Worm (Caenorhabditis elegans) whole organism, late embryonic: ENCODE results near the gene nas-31.
A peak's percentile ranks its signal among the peaks of the same experiment; 100 is the strongest.

Experiments
- C08G9.2 ChIP-seq: sonication (generic microtip); optimal IDR thresholded peaks from 2 replicates; lab custom pipeline; 2016; ENCODE audit warnings: mild to moderate bottlenecking, missing genetic modification characterization, moderate library complexity, missing compliant biosample characterization
- C38D4.7 ChIP-seq: fragments of 200-800 bp; sonication (Bioruptor generic); optimal IDR thresholded peaks from 2 replicates; lab custom pipeline; 2018; ENCODE audit warnings: mild to moderate bottlenecking, missing genetic modification characterization, moderate library complexity, missing compliant biosample characterization
- Y22D7AL.16 ChIP-seq: sonication (generic microtip); optimal IDR thresholded peaks from 2 replicates; lab custom pipeline; 2016; ENCODE audit warnings: missing genetic modification characterization, missing compliant biosample characterization
- ahr-1 ChIP-seq: sonication (generic microtip); optimal IDR thresholded peaks from 2 replicates; lab custom pipeline; 2016; ENCODE audit warnings: missing genetic modification characterization, missing compliant biosample characterization
- ama-1 ChIP-seq: fragments of 150-350 bp; optimal IDR thresholded peaks from 2 replicates; lab custom pipeline; 2014
- ceh-14 ChIP-seq: sonication (generic microtip); optimal IDR thresholded peaks from 2 replicates; lab custom pipeline; 2016; ENCODE audit warnings: missing genotype, missing genetic modification characterization, missing compliant biosample characterization
- ceh-18 ChIP-seq: sonication (generic microtip); optimal IDR thresholded peaks from 2 replicates; lab custom pipeline; 2016; ENCODE audit warnings: missing genetic modification characterization, missing compliant biosample characterization
- ceh-19 ChIP-seq: fragments of 200-800 bp; sonication (Bioruptor generic); optimal IDR thresholded peaks from 2 replicates; lab custom pipeline; 2018; ENCODE audit warnings: mild to moderate bottlenecking, missing genetic modification characterization, missing compliant biosample characterization
- ceh-2 ChIP-seq: sonication (generic microtip); optimal IDR thresholded peaks from 2 replicates; lab custom pipeline; 2016; ENCODE audit warnings: missing genotype, missing genetic modification characterization, missing compliant biosample characterization
- ceh-22 ChIP-seq: sonication (generic microtip); optimal IDR thresholded peaks from 2 replicates; lab custom pipeline; 2017; ENCODE audit warnings: missing biosample characterization, missing genetic modification characterization
- ceh-24 ChIP-seq: sonication (generic microtip); optimal IDR thresholded peaks from 2 replicates; lab custom pipeline; 2016; ENCODE audit warnings: mild to moderate bottlenecking, missing genetic modification characterization, missing compliant biosample characterization
- ceh-30 ChIP-seq: fragments of 150-350 bp; optimal IDR thresholded peaks from 2 replicates; lab custom pipeline; 2014; ENCODE audit warnings: missing biosample characterization, missing genetic modification characterization
- ceh-45 ChIP-seq: fragments of 200-800 bp; sonication (Bioruptor generic); IDR thresholded peaks from 2 replicates; pipeline ENCODE4 v1.3.6; 2022; ENCODE audit warnings: missing genetic modification reagents, missing genetic modification characterization, missing compliant biosample characterization
- ceh-48 ChIP-seq: sonication (generic microtip); optimal IDR thresholded peaks from 2 replicates; lab custom pipeline; 2016; ENCODE audit warnings: missing genetic modification characterization, inconsistent platforms, missing compliant biosample characterization
- ceh-9 ChIP-seq: sonication (generic microtip); optimal IDR thresholded peaks from 2 replicates; lab custom pipeline; 2016; ENCODE audit warnings: mild to moderate bottlenecking, missing genetic modification characterization, inconsistent platforms, missing compliant biosample characterization
- che-1 ChIP-seq: sonication (generic microtip); optimal IDR thresholded peaks from 2 replicates; lab custom pipeline; 2016; ENCODE audit warnings: mild to moderate bottlenecking, missing genetic modification characterization, missing compliant biosample characterization
- dmd-4 ChIP-seq: sonication (generic microtip); optimal IDR thresholded peaks from 2 replicates; lab custom pipeline; 2016; ENCODE audit warnings: borderline replicate concordance, missing genetic modification characterization, missing compliant biosample characterization
- elt-2 ChIP-seq: sonication (generic microtip); optimal IDR thresholded peaks from 2 replicates; lab custom pipeline; 2016; ENCODE audit warnings: missing genetic modification reagents, missing genetic modification characterization, missing compliant biosample characterization
- elt-4 ChIP-seq: sonication (generic microtip); optimal IDR thresholded peaks from 2 replicates; lab custom pipeline; 2016; ENCODE audit warnings: missing genetic modification characterization, missing compliant biosample characterization
- ets-4 ChIP-seq: sonication (generic microtip); optimal IDR thresholded peaks from 2 replicates; lab custom pipeline; 2016; ENCODE audit warnings: missing genetic modification characterization, missing compliant biosample characterization
- fax-1 ChIP-seq: sonication (generic microtip); optimal IDR thresholded peaks from 2 replicates; lab custom pipeline; 2016; ENCODE audit warnings: missing genotype, missing genetic modification characterization, missing compliant biosample characterization
- fkh-10 ChIP-seq: fragments of 150-350 bp; optimal IDR thresholded peaks from 2 replicates; lab custom pipeline; 2014; ENCODE audit warnings: missing biosample characterization, missing genetic modification reagents, missing genetic modification characterization
- gmeb-2 ChIP-seq: sonication (generic microtip); optimal IDR thresholded peaks from 2 replicates; lab custom pipeline; 2016; ENCODE audit warnings: missing genetic modification characterization, inconsistent platforms, missing compliant biosample characterization
- hlh-13 ChIP-seq: fragments of 200-800 bp; sonication (Bioruptor generic); optimal IDR thresholded peaks from 2 replicates; lab custom pipeline; 2018; ENCODE audit warnings: mild to moderate bottlenecking, missing genetic modification characterization, missing compliant biosample characterization
- hlh-30 ChIP-seq: sonication (generic microtip); optimal IDR thresholded peaks from 2 replicates; lab custom pipeline; 2017; ENCODE audit warnings: antibody characterized with exemption, missing genetic modification characterization, missing compliant biosample characterization; ENCODE audit not compliant: insufficient read depth
- hlh-6 ChIP-seq: sonication (generic microtip); optimal IDR thresholded peaks from 2 replicates; lab custom pipeline; 2016; ENCODE audit warnings: missing genotype, missing genetic modification characterization, missing compliant biosample characterization
- lim-6 ChIP-seq: sonication (generic microtip); optimal IDR thresholded peaks from 2 replicates; lab custom pipeline; 2016; ENCODE audit warnings: missing genetic modification characterization, missing compliant biosample characterization
- lin-11 ChIP-seq: fragments of 200-800 bp; sonication (Bioruptor generic); optimal IDR thresholded peaks from 2 replicates; lab custom pipeline; 2018; ENCODE audit warnings: mild to moderate bottlenecking, missing genetic modification characterization, missing compliant biosample characterization
- madf-2 ChIP-seq: sonication (generic microtip); optimal IDR thresholded peaks from 2 replicates; lab custom pipeline; 2017; ENCODE audit warnings: missing genetic modification characterization, missing compliant biosample characterization
- mec-3 ChIP-seq: sonication (generic microtip); optimal IDR thresholded peaks from 2 replicates; lab custom pipeline; 2016; ENCODE audit warnings: borderline replicate concordance, missing genetic modification characterization, missing compliant biosample characterization
- nfya-1 ChIP-seq: sonication (generic microtip); optimal IDR thresholded peaks from 2 replicates; lab custom pipeline; 2017; ENCODE audit warnings: missing genetic modification characterization, mild to moderate bottlenecking, missing compliant biosample characterization, antibody characterized with exemption, moderate library complexity
- odd-2 ChIP-seq: sonication (generic microtip); optimal IDR thresholded peaks from 2 replicates; lab custom pipeline; 2017; ENCODE audit warnings: antibody characterized with exemption, mild to moderate bottlenecking, missing genetic modification characterization, missing compliant biosample characterization
- pag-3 ChIP-seq: sonication (generic microtip); optimal IDR thresholded peaks from 2 replicates; lab custom pipeline; 2016; ENCODE audit warnings: missing compliant biosample characterization, missing genetic modification characterization, borderline replicate concordance
- pat-9 ChIP-seq: fragments of 200-800 bp; sonication (Bioruptor generic); optimal IDR thresholded peaks from 2 replicates; lab custom pipeline; 2018; ENCODE audit warnings: mild to moderate bottlenecking, missing genetic modification characterization, moderate library complexity, missing compliant biosample characterization
- pax-1 ChIP-seq: fragments of 150-350 bp; optimal IDR thresholded peaks from 2 replicates; lab custom pipeline; 2014; ENCODE audit warnings: missing biosample characterization, missing genetic modification characterization
- pha-2 ChIP-seq: sonication (generic microtip); optimal IDR thresholded peaks from 2 replicates; lab custom pipeline; 2017; ENCODE audit warnings: mild to moderate bottlenecking, missing genetic modification characterization, missing compliant biosample characterization
- pha-4 ChIP-seq: fragments of 150-350 bp; optimal IDR thresholded peaks from 2 replicates; lab custom pipeline; 2018; ENCODE audit warnings: missing biosample characterization, missing genetic modification reagents, missing genetic modification characterization
- pros-1 ChIP-seq: fragments of 150-350 bp; optimal IDR thresholded peaks from 2 replicates; lab custom pipeline; 2014; ENCODE audit warnings: missing biosample characterization, missing genetic modification reagents, missing genetic modification characterization
- ref-2 ChIP-seq: sonication (generic microtip); optimal IDR thresholded peaks from 2 replicates; lab custom pipeline; 2016; ENCODE audit warnings: missing genetic modification characterization, missing compliant biosample characterization
- sdc-2 ChIP-seq: sonication (generic microtip); optimal IDR thresholded peaks from 2 replicates; lab custom pipeline; 2016; ENCODE audit warnings: missing genotype, missing genetic modification characterization, missing compliant biosample characterization
- syd-9 ChIP-seq: sonication (generic microtip); optimal IDR thresholded peaks from 2 replicates; lab custom pipeline; 2016; ENCODE audit warnings: mild to moderate bottlenecking, missing genetic modification characterization, moderate library complexity, missing compliant biosample characterization
- tbx-2 ChIP-seq: sonication (generic microtip); optimal IDR thresholded peaks from 2 replicates; lab custom pipeline; 2016; ENCODE audit warnings: missing genetic modification characterization, missing compliant biosample characterization
- ttx-3 ChIP-seq: sonication (generic microtip); optimal IDR thresholded peaks from 2 replicates; lab custom pipeline; 2016; ENCODE audit warnings: missing genetic modification reagents, missing genetic modification characterization, missing compliant biosample characterization
- unc-3 ChIP-seq, 2 experiments: fragments of 200-800 bp in 1 of 2; sonication (Bioruptor generic) in 1 of 2; sonication (generic microtip) in 1 of 2; conservative IDR thresholded peaks in 1 of 2; optimal IDR thresholded peaks in 1 of 2; 2 replicates each; pipeline versions ENCODE4 v1.3.6 to Lab custom; 2016 to 2022; ENCODE audit warnings: missing compliant biosample characterization in 2 of 2, missing genetic modification characterization in 2 of 2, missing genetic modification reagents in 1 of 2
- unc-42 ChIP-seq: sonication (generic microtip); optimal IDR thresholded peaks from 2 replicates; lab custom pipeline; 2016; ENCODE audit warnings: missing genotype, missing genetic modification characterization, missing compliant biosample characterization
- unc-86 ChIP-seq: sonication (generic microtip); optimal IDR thresholded peaks from 2 replicates; lab custom pipeline; 2016; ENCODE audit warnings: missing genetic modification characterization, missing compliant biosample characterization

Gene nas-31

ce11 chrV:10897172-10897571 is 24.5 kb downstream of the nas-31 start (continued):
- TF ChIP-seq ceh-19 (peak; percentile 65), ets-4 (tag; lab: Kevin White, UChicago) (peak; percentile 80), odd-2 (tag; lab: Kevin White, UChicago) (no peak), syd-9 (tag; lab: Kevin White, UChicago) (peak; percentile 47), ama-1 (lab: Kevin White, UChicago) (no peak), C08G9.2 (tag; lab: Kevin White, UChicago) (peak; percentile 73), pros-1 (peak; percentile 62), unc-3 (GFP tag; conservative IDR thresholded peaks at IDR 0.05; lab: Robert Waterston, UW) (0 out of 2 replicates have a peak, but pooled peaks have one; percentile 36), unc-3 (tag; optimal IDR thresholded peaks at IDR 0.05; lab: Kevin White, UChicago) (no peak), Y22D7AL.16 (tag; lab: Kevin White, UChicago) (peak; percentile 60), pag-3 (tag; lab: Kevin White, UChicago) (no peak), C38D4.7 (GFP tag; lab: Kevin White, UChicago) (peak; percentile 4), ceh-48 (tag; lab: Kevin White, UChicago) (peak; percentile 49), gmeb-2 (peak; percentile 75), ceh-9 (tag; lab: Kevin White, UChicago) (no peak), ceh-14 (peak; percentile 77), lim-6 (peak; percentile 57), unc-86 (tag; lab: Kevin White, UChicago) (peak; percentile 74), ceh-45 (GFP tag; lab: Robert Waterston, UW) (peak; percentile 47; the same call in 1 of the 2 replicates), unc-42 (tag; lab: Kevin White, UChicago) (peak; percentile 85), hlh-6 (tag; lab: Kevin White, UChicago) (no peak), pha-2 (tag; lab: Kevin White, UChicago) (peak; percentile 54), pha-4 (tag; lab: Kevin White, UChicago) (no peak), lin-11 (tag; lab: Kevin White, UChicago) (peak; percentile 36), nfya-1 (peak; percentile 95), dmd-4 (tag; lab: Kevin White, UChicago) (peak; percentile 23), che-1 (tag; lab: Kevin White, UChicago) (peak; percentile 66), ceh-18 (tag; lab: Kevin White, UChicago) (peak; percentile 88), pax-1 (tag; lab: Kevin White, UChicago) (peak; percentile 97), elt-2 (tag; lab: Kevin White, UChicago) (peak; percentile 82), ttx-3 (tag; lab: Kevin White, UChicago) (no peak), ceh-24 (no peak), ceh-22 (no peak), pat-9 (tag; lab: Kevin White, UChicago) (peak; percentile 57), ref-2 (tag; lab: Kevin White, UChicago) (peak; percentile 85), fax-1 (tag; lab: Kevin White, UChicago) (peak; percentile 49), madf-2 (tag; lab: Kevin White, UChicago) (peak; percentile 79), ceh-30 (peak; percentile 83), mec-3 (tag; lab: Kevin White, UChicago) (no peak), ahr-1 (tag; lab: Kevin White, UChicago) (peak; percentile 65), sdc-2 (tag; lab: Kevin White, UChicago) (peak; percentile 52), ceh-2 (tag; lab: Kevin White, UChicago) (peak; percentile 66), hlh-13 (no peak), elt-4 (tag; lab: Kevin White, UChicago) (no peak), tbx-2 (tag; lab: Kevin White, UChicago) (peak; percentile 92), hlh-30 (tag; lab: Kevin White, UChicago) (peak; percentile 60), fkh-10 (GFP tag; lab: Kevin White, UChicago) (peak; percentile 17)
